Worm (Caenorhabditis elegans) whole organism, young adult: ENCODE measurements around the gene F08H9.4.
A peak's percentile ranks its signal among the peaks of the same experiment; 100 is the strongest.

Source experiments
- C06A6.2 ChIP-seq: fragments of 200-800 bp; sonication (Bioruptor generic); conservative IDR thresholded peaks from 2 replicates; pipeline ENCODE4 v1.3.6; 2022; ENCODE audit warnings: missing genetic modification characterization, missing compliant biosample characterization
- F39B2.1 ChIP-seq: fragments of 200-800 bp; sonication (Bioruptor generic); IDR thresholded peaks from 2 replicates; pipeline ENCODE4 v1.3.6; 2022; ENCODE audit warnings: missing genetic modification reagents, missing genetic modification characterization, missing compliant biosample characterization
- F52B5.7 ChIP-seq: sonication (generic microtip); optimal IDR thresholded peaks from 2 replicates; lab custom pipeline; 2016; ENCODE audit warnings: mild to moderate bottlenecking, missing genetic modification characterization, missing compliant biosample characterization
- T26A5.8 ChIP-seq: sonication (generic microtip); optimal IDR thresholded peaks from 2 replicates; lab custom pipeline; 2016; ENCODE audit warnings: missing genetic modification characterization, missing compliant biosample characterization
- ZK185.1 ChIP-seq: sonication (generic microtip); optimal IDR thresholded peaks from 2 replicates; lab custom pipeline; 2016; ENCODE audit warnings: mild to moderate bottlenecking, missing genetic modification characterization, missing compliant biosample characterization; ENCODE audit not compliant: poor library complexity, severe bottlenecking
- aptf-2 ChIP-seq: fragments of 200-800 bp; sonication (Bioruptor generic); conservative IDR thresholded peaks from 2 replicates; pipeline ENCODE4 v1.3.6; 2022; ENCODE audit warnings: missing genetic modification reagents, missing genetic modification characterization, missing compliant biosample characterization
- attf-3 ChIP-seq: fragments of 200-800 bp; sonication (Bioruptor generic); conservative IDR thresholded peaks from 2 replicates; pipeline ENCODE4 v1.3.6; 2022; ENCODE audit warnings: missing genetic modification reagents, missing genetic modification characterization, missing compliant biosample characterization
- ccch-3 ChIP-seq: fragments of 200-800 bp; sonication (Bioruptor generic); optimal IDR thresholded peaks from 2 replicates; lab custom pipeline; 2018; ENCODE audit warnings: mild to moderate bottlenecking, missing genetic modification characterization, missing compliant biosample characterization
- cebp-2 ChIP-seq: fragments of 200-800 bp; sonication (Bioruptor generic); IDR thresholded peaks from 2 replicates; pipeline ENCODE4 v1.3.6; 2022; ENCODE audit warnings: missing genetic modification characterization, missing compliant biosample characterization
- ceh-40 ChIP-seq: fragments of 200-800 bp; sonication (Bioruptor generic); IDR thresholded peaks from 2 replicates; pipeline ENCODE4 v1.3.6; 2022; ENCODE audit warnings: missing genetic modification characterization, missing compliant biosample characterization
- dox-1 ChIP-seq: fragments of 200-800 bp; sonication (Bioruptor generic); IDR thresholded peaks from 2 replicates; pipeline ENCODE4 v1.3.6; 2022; ENCODE audit warnings: missing genetic modification reagents, missing genetic modification characterization, missing compliant biosample characterization
- dpl-1 ChIP-seq: fragments of 150-350 bp; optimal IDR thresholded peaks from 2 replicates; lab custom pipeline; 2014; ENCODE audit warnings: missing biosample characterization, missing genetic modification reagents, missing genetic modification characterization
- efl-1 ChIP-seq: fragments of 150-350 bp; optimal IDR thresholded peaks from 2 replicates; lab custom pipeline; 2014; ENCODE audit warnings: missing biosample characterization, missing genetic modification reagents, missing genetic modification characterization
- egl-18 ChIP-seq: fragments of 200-800 bp; sonication (Bioruptor generic); IDR thresholded peaks from 2 replicates; pipeline ENCODE4 v1.3.6; 2022; ENCODE audit warnings: missing genetic modification reagents, missing genetic modification characterization, missing compliant biosample characterization
- egrh-3 ChIP-seq: fragments of 200-800 bp; sonication (Bioruptor generic); IDR thresholded peaks from 2 replicates; pipeline ENCODE4 v1.3.6; 2022; ENCODE audit warnings: missing genetic modification reagents, missing genetic modification characterization, missing compliant biosample characterization
- ets-4 ChIP-seq: fragments of 200-800 bp; sonication (Bioruptor generic); optimal IDR thresholded peaks from 2 replicates; lab custom pipeline; 2018; ENCODE audit warnings: mild to moderate bottlenecking, missing genetic modification characterization, missing compliant biosample characterization
- gei-17 ChIP-seq: fragments of 200-800 bp; sonication (Bioruptor generic); optimal IDR thresholded peaks from 2 replicates; lab custom pipeline; 2018; ENCODE audit warnings: mild to moderate bottlenecking, missing genetic modification characterization, missing compliant biosample characterization
- hrde-1 ChIP-seq: sonication (generic microtip); optimal IDR thresholded peaks from 2 replicates; lab custom pipeline; 2016; ENCODE audit warnings: missing genetic modification characterization, mild to moderate bottlenecking, missing compliant biosample characterization, moderate library complexity, missing genotype, missing genetic modification reagents, borderline replicate concordance
- lin-54 ChIP-seq: fragments of 200-800 bp; sonication (Bioruptor generic); optimal IDR thresholded peaks from 2 replicates; lab custom pipeline; 2018; ENCODE audit warnings: mild to moderate bottlenecking, missing genetic modification characterization, missing compliant biosample characterization
- madf-6 ChIP-seq: fragments of 200-800 bp; sonication (Bioruptor generic); IDR thresholded peaks from 2 replicates; pipeline ENCODE4 v1.3.6; 2022; ENCODE audit warnings: missing genetic modification reagents, missing genetic modification characterization, missing compliant biosample characterization
- mcd-1 ChIP-seq: fragments of 200-800 bp; sonication (Bioruptor generic); IDR thresholded peaks from 2 replicates; pipeline ENCODE4 v1.3.6; 2022; ENCODE audit warnings: missing genetic modification reagents, missing genetic modification characterization, missing compliant biosample characterization
- mxl-1 ChIP-seq: sonication (generic microtip); optimal IDR thresholded peaks from 2 replicates; lab custom pipeline; 2016; ENCODE audit warnings: missing genetic modification characterization, missing compliant biosample characterization
- nhr-179 ChIP-seq: sonication (generic microtip); optimal IDR thresholded peaks from 2 replicates; lab custom pipeline; 2016; ENCODE audit warnings: mild to moderate bottlenecking, missing genetic modification characterization, missing compliant biosample characterization
- nhr-80 ChIP-seq: sonication (generic microtip); optimal IDR thresholded peaks from 2 replicates; lab custom pipeline; 2016; ENCODE audit warnings: missing genetic modification characterization, missing compliant biosample characterization
- rcor-1 ChIP-seq: fragments of 200-800 bp; sonication (Bioruptor generic); IDR thresholded peaks from 2 replicates; pipeline ENCODE4 v1.3.6; 2022; ENCODE audit warnings: missing genetic modification reagents, missing genetic modification characterization, missing compliant biosample characterization
- snpc-1.1 ChIP-seq: sonication (generic microtip); optimal IDR thresholded peaks from 2 replicates; lab custom pipeline; 2017; ENCODE audit warnings: missing genetic modification characterization, mild to moderate bottlenecking, missing compliant biosample characterization, antibody characterized with exemption, moderate library complexity, missing genotype, missing genetic modification reagents; ENCODE audit not compliant: insufficient read depth
- snpc-4 ChIP-seq, 5 experiments: fragments of 150-350 bp in 1 of 5; sonication (generic microtip) in 4 of 5; optimal IDR thresholded peaks; 2 replicates each; lab custom pipeline; 2014 to 2018; ENCODE audit warnings: missing genetic modification characterization in 5 of 5, missing biosample characterization in 3 of 5, antibody characterized with exemption in 2 of 5, mild to moderate bottlenecking in 2 of 5, missing compliant biosample characterization in 2 of 5, missing genotype in 2 of 5, moderate library complexity in 2 of 5, missing genetic modification reagents in 1 of 5
- somi-1 ChIP-seq: fragments of 200-800 bp; sonication (Bioruptor generic); optimal IDR thresholded peaks from 2 replicates; lab custom pipeline; 2018; ENCODE audit warnings: mild to moderate bottlenecking, missing genetic modification characterization, missing compliant biosample characterization
- ztf-26 ChIP-seq: sonication (generic microtip); optimal IDR thresholded peaks from 2 replicates; lab custom pipeline; 2017; ENCODE audit warnings: missing genetic modification characterization, missing compliant biosample characterization

The F08H9.4 gene

DNA sequence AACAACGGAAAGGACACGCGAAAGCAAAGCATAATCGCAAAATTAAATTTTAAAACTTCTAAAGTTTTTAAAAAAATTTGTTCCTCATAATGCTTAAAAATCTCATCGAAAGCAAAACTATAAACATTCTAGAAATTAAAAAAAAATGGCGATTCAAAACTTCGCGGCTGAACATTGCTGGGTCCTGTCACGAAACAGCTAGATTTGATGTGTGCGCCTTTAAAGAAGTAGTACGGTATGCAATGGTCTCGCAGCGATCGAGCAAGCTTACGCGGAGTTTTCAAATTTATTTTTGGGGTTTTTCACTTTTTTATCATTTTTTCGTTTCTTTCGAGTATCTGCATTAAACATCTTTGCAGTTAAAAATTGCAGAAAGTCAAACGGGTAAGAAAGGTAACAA lies 7.2 kb downstream of the F08H9.4 start, which contains the start of gene coh-3 (continued):
- TF ChIP-seq snpc-4 (GFP tag; optimal IDR thresholded peaks at IDR 0.05; lab: Kevin White, UChicago) (no peak), snpc-4 (tag; optimal IDR thresholded peaks at IDR 0.05; lab: Kevin White, UChicago) (peak in 3 of 4 experiments; percentile 46 to 74 (median 71)), mxl-1 (tag; lab: Kevin White, UChicago) (no peak), lin-54 (GFP tag; lab: Kevin White, UChicago) (peak; percentile 90)
- TF ChIP-seq, all 124 proteins: peak for 43

DNA sequence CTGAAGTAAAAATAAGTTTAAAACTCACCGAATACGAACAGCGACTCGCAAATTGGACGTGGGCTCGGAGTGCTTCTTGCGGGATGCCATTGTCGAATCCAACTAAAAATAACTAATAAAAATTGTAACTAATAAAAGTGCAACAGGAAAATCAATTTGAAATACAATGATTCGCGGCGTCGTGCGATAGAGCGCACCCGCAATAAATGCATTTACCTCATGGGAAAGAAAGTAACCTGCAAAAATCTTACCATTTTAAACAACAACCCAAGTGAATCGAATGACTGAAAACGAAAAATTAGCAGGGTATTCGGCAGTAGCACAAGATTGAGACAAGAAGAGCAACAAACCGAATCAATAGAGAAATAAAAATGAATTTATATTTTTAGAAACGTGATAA lies 7.6 kb downstream of the F08H9.4 start, which contains the start of gene bmk-1:
TSS of gene bmk-1 (minus strand) at position 359 of the 400 bp plus-strand sequence.
- TF ChIP-seq aptf-2 (0 out of 2 replicates have a peak, but pooled peaks have one; percentile 36), somi-1 (no peak), efl-1 (GFP tag; lab: Kevin White, UChicago) (peak; percentile 21), madf-6 (GFP tag; lab: Robert Waterston, UW) (0 out of 2 replicates have a peak, but pooled peaks have one; percentile 32), dpl-1 (no peak), ccch-3 (GFP tag; lab: Kevin White, UChicago) (no peak), mcd-1 (GFP tag; lab: Robert Waterston, UW) (peak; percentile 6; the same call in 1 of the 2 replicates), snpc-4 (GFP tag; optimal IDR thresholded peaks at IDR 0.05; lab: Kevin White, UChicago) (no peak), snpc-4 (tag; optimal IDR thresholded peaks at IDR 0.05; lab: Kevin White, UChicago) (no peak)

DNA sequence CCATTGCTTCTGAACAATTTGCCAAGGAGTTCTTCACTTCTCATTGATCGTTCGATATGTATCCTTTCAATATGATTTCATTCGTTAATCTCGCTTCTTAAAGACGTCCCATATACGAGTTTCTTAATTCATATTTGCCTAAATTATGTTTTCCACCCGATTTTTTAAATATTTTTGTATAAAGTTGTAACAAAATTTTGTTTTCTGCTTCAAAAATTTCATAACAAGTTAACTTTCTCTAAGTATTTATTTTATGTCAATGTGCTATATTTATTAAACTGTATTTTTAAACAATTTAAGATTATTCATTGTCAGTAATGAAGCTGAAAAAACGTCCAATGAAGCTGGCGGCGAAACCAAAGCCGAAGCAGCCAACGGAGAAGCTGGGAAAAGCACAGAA lies 14.8 kb downstream of the F08H9.4 start, which contains the start of gene F23B12.7:
TSS of gene F23B12.7 (plus strand) at position 301 of the 400 bp plus-strand sequence.
- TF ChIP-seq egrh-3 (GFP tag; lab: Robert Waterston, UW) = no peak
- TF ChIP-seq egl-18 (GFP tag; lab: Robert Waterston, UW) = no peak
- TF ChIP-seq nhr-179 (tag; lab: Kevin White, UChicago) = no peak
- TF ChIP-seq snpc-1.1 (tag; lab: Kevin White, UChicago) = no peak
- TF ChIP-seq ztf-26 (tag; lab: Kevin White, UChicago) = no peak
- TF ChIP-seq mcd-1 (GFP tag; lab: Robert Waterston, UW) = no peak
- no peak for TF ChIP-seq F52B5.7 (tag; lab: Kevin White, UChicago)
- no peak for TF ChIP-seq madf-6 (GFP tag; lab: Robert Waterston, UW)
- no peak for TF ChIP-seq ceh-40 (GFP tag; lab: Robert Waterston, UW)
- TF ChIP-seq ZK185.1 (tag; lab: Kevin White, UChicago) = no peak
- TF ChIP-seq hrde-1 (tag; lab: Kevin White, UChicago) = no peak
- no peak for TF ChIP-seq dox-1 (GFP tag; lab: Robert Waterston, UW)
- TF ChIP-seq gei-17 = no peak
- TF ChIP-seq cebp-2 (GFP tag; lab: Robert Waterston, UW) = no peak
- no peak for TF ChIP-seq rcor-1 (GFP tag; lab: Robert Waterston, UW)
- TF ChIP-seq C06A6.2 = no peak
- TF ChIP-seq T26A5.8 (tag; lab: Kevin White, UChicago) = no peak

DNA sequence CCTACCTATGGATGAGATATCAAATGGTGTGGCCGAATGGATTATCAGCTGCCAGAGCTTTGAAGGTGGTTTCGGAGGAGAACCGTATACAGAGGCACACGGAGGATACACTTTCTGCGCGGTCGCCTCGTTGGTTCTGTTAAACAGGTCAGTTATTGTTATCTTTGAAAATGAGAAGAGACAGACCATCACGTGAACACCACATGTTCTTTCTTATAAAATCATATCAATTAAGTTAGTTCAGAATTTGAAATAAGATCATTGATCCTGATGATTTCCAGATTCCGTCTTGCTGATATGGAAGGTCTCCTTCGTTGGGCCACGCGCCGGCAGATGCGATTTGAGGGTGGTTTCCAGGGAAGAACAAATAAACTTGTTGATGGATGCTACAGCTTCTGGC lies 15.6 kb downstream of the F08H9.4 start:
- TF ChIP-seq ets-4 (GFP tag; lab: Kevin White, UChicago) = no peak
- peak; percentile 25 for TF ChIP-seq ztf-26 (tag; lab: Kevin White, UChicago)

DNA sequence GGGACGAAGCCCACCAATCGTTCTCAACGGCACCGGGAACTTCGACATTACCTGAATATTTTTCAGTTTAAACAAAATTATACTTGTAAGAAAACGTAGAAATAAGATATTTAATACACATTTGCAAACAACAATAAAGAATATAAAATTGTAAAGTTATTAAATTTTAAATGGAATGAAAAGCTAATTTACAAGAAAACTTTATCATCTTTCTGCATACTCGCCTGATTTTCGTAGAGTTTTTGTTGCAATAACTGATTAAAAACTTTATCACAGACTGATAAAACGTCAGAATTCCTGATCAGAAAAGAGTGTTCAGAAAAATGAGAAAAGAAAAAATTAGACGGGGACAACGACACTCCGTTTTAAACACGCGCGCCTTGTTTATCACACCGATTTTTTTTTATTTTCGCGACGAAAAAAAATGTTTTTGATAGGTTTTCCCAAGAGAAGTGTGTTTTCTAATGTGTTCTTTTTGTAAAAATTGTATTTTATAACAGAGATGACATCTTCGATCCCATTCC lies 16.9 kb downstream of the F08H9.4 start, which contains the start of the genes dlat-1 and fntb-1:
TSS of gene dlat-1 (minus strand) at position 51 of the 524 bp plus-strand sequence.
TSS of gene fntb-1 (plus strand) at position 412 of the 524 bp plus-strand sequence.
- TF ChIP-seq attf-3 (peak; percentile 89), F39B2.1 (GFP tag; lab: Robert Waterston, UW) (no peak), nhr-80 (tag; lab: Kevin White, UChicago) (peak; percentile 78), ccch-3 (GFP tag; lab: Kevin White, UChicago) (no peak), snpc-4 (GFP tag; optimal IDR thresholded peaks at IDR 0.05; lab: Kevin White, UChicago) (no peak), snpc-4 (tag; optimal IDR thresholded peaks at IDR 0.05; lab: Kevin White, UChicago) (peak in 1 of 4 experiments; percentile 6)
